Worm (Caenorhabditis elegans) whole organism, L3 larva: ENCODE measurements around the gene C03G6.6.

Experiments used
- mml-1 ChIP-seq: fragments of 150-350 bp; sonication (generic microtip); optimal IDR thresholded peaks from 3 replicates; lab custom pipeline; 2014; ENCODE audit warnings: missing biosample characterization, missing genetic modification characterization
- pha-4 ChIP-seq: fragments of 150-350 bp; optimal IDR thresholded peaks from 2 replicates; lab custom pipeline; 2014; ENCODE audit warnings: missing biosample characterization, missing genetic modification reagents, missing genetic modification characterization
- unc-62 ChIP-seq: fragments of 150-350 bp; sonication (generic microtip); optimal IDR thresholded peaks from 4 replicates; lab custom pipeline; 2014; ENCODE audit warnings: missing biosample characterization, missing genetic modification reagents, missing genetic modification characterization

DNA sequence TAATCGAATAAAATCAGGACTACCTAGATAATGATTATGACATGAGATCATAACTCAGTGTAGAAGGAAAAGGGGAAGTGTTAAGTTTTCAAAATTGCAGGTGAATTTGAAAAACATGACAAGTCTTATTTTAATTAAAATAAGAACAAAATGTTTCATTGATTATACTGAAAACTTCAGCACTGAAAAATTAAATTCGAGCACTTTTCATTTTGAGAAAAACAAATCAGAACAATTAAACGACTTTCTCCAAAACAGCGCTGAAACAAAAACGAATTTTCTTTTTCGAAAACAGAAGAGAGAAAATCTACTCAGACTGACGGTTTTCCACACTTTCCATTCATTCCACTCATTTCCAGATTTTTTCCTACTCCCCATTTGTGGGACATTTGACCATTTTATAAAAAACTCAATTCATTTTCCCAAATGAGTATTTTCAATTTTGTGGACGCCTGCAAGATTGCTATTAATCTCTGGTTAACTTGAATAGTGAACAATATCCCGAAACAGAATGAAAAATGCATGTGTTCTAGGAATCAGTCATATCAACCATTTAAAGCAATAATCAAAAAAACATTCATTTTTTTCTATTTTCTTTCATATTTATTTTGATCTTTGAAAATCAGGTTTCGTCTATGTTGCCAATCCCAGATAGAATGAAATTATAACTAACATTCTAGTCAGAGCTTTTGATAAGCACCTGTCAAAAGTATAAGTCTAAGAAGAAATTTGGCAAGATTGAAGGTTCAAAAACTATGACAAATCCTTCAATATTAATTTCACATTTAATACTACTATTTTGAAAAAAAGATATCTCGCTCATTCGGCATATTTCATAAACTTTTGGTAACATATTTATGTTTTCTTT lies 4.8 kb upstream of the C03G6.6 start, which contains the start of the genes srh-231 and srh-275:
- TF ChIP-seq pha-4 (no peak), unc-62 (GFP tag; lab: Kevin White, UChicago) (no peak), mml-1 (no peak)
